Worm (Caenorhabditis elegans): Measurements from ENCODE around the gene ugt-36.

- no peak for TF ChIP-seq vab-15 (tag; optimal IDR thresholded peaks at IDR 0.05)
- TF ChIP-seq aha-1 (tag; optimal IDR thresholded peaks at IDR 0.05): no peak
- no peak for TF ChIP-seq blmp-1 (tag; optimal IDR thresholded peaks at IDR 0.05)
Measured at ce11 chrV:7132248-7132647, 34.6 kb upstream of the ugt-36 start, which contains the start of gene sre-10.
